Fruit fly (Drosophila melanogaster): ENCODE measurements around the gene CG14441.
A peak's percentile ranks its signal among the peaks of the same experiment; 100 is the strongest.

CG14441 gene

DNA sequence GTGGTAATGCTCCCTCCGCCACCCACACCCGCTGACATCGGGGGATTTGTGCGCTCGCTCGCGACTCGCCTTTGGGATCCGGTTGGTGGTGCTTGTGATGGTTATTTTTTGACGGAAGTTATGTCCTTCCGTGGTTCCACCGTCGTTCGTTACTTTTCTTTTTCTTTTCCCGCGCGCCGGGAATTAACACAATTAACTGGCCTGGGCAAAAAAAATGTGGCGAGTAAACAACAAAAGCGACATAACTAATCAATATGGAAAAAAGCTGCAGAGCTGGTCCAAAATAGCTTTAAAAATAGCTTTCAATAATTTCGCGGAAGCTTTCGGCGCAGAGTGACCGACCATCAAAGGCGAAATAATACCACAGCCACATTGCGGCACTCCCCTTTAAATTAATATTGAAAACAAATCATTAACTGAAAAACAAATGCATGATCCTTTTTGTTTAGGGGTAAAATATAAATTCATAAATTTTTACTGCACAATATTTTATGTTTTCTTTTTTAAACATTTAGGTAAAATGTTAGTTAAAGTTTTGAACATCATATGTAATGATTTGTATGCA, 978 bp upstream of the CG14441 start, which contains the start of gene CG14440 (continued):
- TF ChIP-seq dimm (GFP tag; IDR thresholded peaks at IDR 0.05) = no peak
- TF ChIP-seq NC2α (GFP tag; optimal IDR thresholded peaks at IDR 0.05) = no peak
- TF ChIP-seq CG9437 (GFP tag; optimal IDR thresholded peaks at IDR 0.05) = no peak
- no peak for TF ChIP-seq CG5180 (GFP tag; optimal IDR thresholded peaks at IDR 0.05)
- peak; percentile 5 for TF ChIP-seq kni (GFP tag; optimal IDR thresholded peaks at IDR 0.05)
- TF ChIP-seq al (GFP tag; IDR thresholded peaks at IDR 0.05) = no peak
- TF ChIP-seq MBD-R2 (GFP tag; IDR thresholded peaks at IDR 0.05) = peak; percentile 39
- no peak for TF ChIP-seq oc (tag; optimal IDR thresholded peaks at IDR 0.05)
- TF ChIP-seq tup (GFP tag; optimal IDR thresholded peaks at IDR 0.05) = no peak
- no peak for TF ChIP-seq Sry-β (GFP tag; optimal IDR thresholded peaks at IDR 0.05)
- no peak for TF ChIP-seq slbo (GFP tag; IDR thresholded peaks at IDR 0.05)
- TF ChIP-seq CG6683 (GFP tag; optimal IDR thresholded peaks at IDR 0.05) = no peak
- TF ChIP-seq so (GFP tag; IDR thresholded peaks at IDR 0.05) = no peak
- TF ChIP-seq Lpt (GFP tag; optimal IDR thresholded peaks at IDR 0.05) = no peak
- no peak for TF ChIP-seq Six4 (GFP tag; optimal IDR thresholded peaks at IDR 0.05)
- no peak for TF ChIP-seq nau (GFP tag; optimal IDR thresholded peaks at IDR 0.05)
- TF ChIP-seq CG32767 (GFP tag; IDR thresholded peaks at IDR 0.05) = no peak
- TF ChIP-seq wor (GFP tag; IDR thresholded peaks at IDR 0.05) = no peak
- TF ChIP-seq klu (GFP tag; IDR thresholded peaks at IDR 0.05) = no peak
- TF ChIP-seq CG31441 (GFP tag; IDR thresholded peaks at IDR 0.05) = no peak
- no peak for TF ChIP-seq fru (optimal IDR thresholded peaks at IDR 0.05)
- TF ChIP-seq sqz (GFP tag; optimal IDR thresholded peaks at IDR 0.05) = peak; percentile 67
- peak; percentile 12 for TF ChIP-seq CG10147 (GFP tag; optimal IDR thresholded peaks at IDR 0.05)
- no peak for TF ChIP-seq kay (GFP tag; optimal IDR thresholded peaks at IDR 0.05)
- TF ChIP-seq CG7928 (GFP tag; optimal IDR thresholded peaks at IDR 0.05) = no peak
- TF ChIP-seq CG2889 (GFP tag; IDR thresholded peaks at IDR 0.05) = no peak
- TF ChIP-seq slou (GFP tag; optimal IDR thresholded peaks at IDR 0.05) = no peak
- TF ChIP-seq inv (GFP tag; IDR thresholded peaks at IDR 0.05; ENCODE audit: partially characterized antibody) = no peak
- no peak for TF ChIP-seq da (GFP tag; optimal IDR thresholded peaks at IDR 0.05)
- no peak for TF ChIP-seq gem (tag; optimal IDR thresholded peaks at IDR 0.05)
- TF ChIP-seq D19A (tag; optimal IDR thresholded peaks at IDR 0.05) = no peak
- no peak for TF ChIP-seq Meics (GFP tag; optimal IDR thresholded peaks at IDR 0.05)
- no peak for TF ChIP-seq dati (GFP tag; IDR thresholded peaks at IDR 0.05)
- no peak for TF ChIP-seq CG7357 (GFP tag; IDR thresholded peaks at IDR 0.05)
- TF ChIP-seq BtbVII (GFP tag; optimal IDR thresholded peaks at IDR 0.05) = no peak
- TF ChIP-seq zfh2 (GFP tag; optimal IDR thresholded peaks at IDR 0.05) = no peak
- TF ChIP-seq dm (GFP tag; optimal IDR thresholded peaks at IDR 0.05) = no peak
- TF ChIP-seq fd102C (GFP tag; optimal IDR thresholded peaks at IDR 0.05) = no peak
- no peak for TF ChIP-seq CG8944 (GFP tag; optimal IDR thresholded peaks at IDR 0.05)
- no peak for TF ChIP-seq sim (GFP tag; IDR thresholded peaks at IDR 0.05)
- TF ChIP-seq ssp (GFP tag; IDR thresholded peaks at IDR 0.05) = no peak
- no peak for TF ChIP-seq CG8388 (GFP tag; optimal IDR thresholded peaks at IDR 0.05)
- TF ChIP-seq row (GFP tag; IDR thresholded peaks at IDR 0.05) = peak; percentile 71
- no peak for TF ChIP-seq CG42726 (GFP tag; IDR thresholded peaks at IDR 0.05; ENCODE audit: partially characterized antibody)
- no peak for TF ChIP-seq CG17361 (GFP tag; IDR thresholded peaks at IDR 0.05)
- TF ChIP-seq nmo (GFP tag; optimal IDR thresholded peaks at IDR 0.05) = no peak
- no peak for TF ChIP-seq CG12659 (GFP tag; optimal IDR thresholded peaks at IDR 0.05)
- TF ChIP-seq CG18764 (GFP tag; optimal IDR thresholded peaks at IDR 0.05) = no peak
- TF ChIP-seq sens (GFP tag) = peak; percentile 63
- TF ChIP-seq CG2129 (GFP tag; IDR thresholded peaks at IDR 0.05; ENCODE audit: partially characterized antibody) = no peak
- TF ChIP-seq Gsc (GFP tag; IDR thresholded peaks at IDR 0.05) = no peak
- no peak for TF ChIP-seq Mad (GFP tag; optimal IDR thresholded peaks at IDR 0.05)

All from whole organism, embryonic.